Fruit fly (Drosophila melanogaster) whole organism, embryonic: ENCODE data around the gene Pi3K68D.

Source experiments
- Bdp1 ChIP-seq: fragments of 200-800 bp; sonication (Bioruptor generic); optimal IDR thresholded peaks from 3 replicates; lab custom pipeline; 2016; ENCODE audit warnings: missing biosample characterization, missing genetic modification characterization
- BtbVII ChIP-seq: fragments of 200-800 bp; sonication (Bioruptor generic); optimal IDR thresholded peaks from 3 replicates; lab custom pipeline; 2017; ENCODE audit warnings: missing biosample characterization, mild to moderate bottlenecking, missing genetic modification characterization
- CG10462 ChIP-seq: fragments of 200-800 bp; sonication (Bioruptor generic); optimal IDR thresholded peaks from 2 replicates; lab custom pipeline; 2016; ENCODE audit warnings: missing biosample characterization, missing genetic modification characterization
- CG11398 ChIP-seq: fragments of 200-800 bp; sonication (Bioruptor generic); optimal IDR thresholded peaks from 2 replicates; lab custom pipeline; 2016; ENCODE audit warnings: missing biosample characterization, missing genetic modification characterization
- CG15601 ChIP-seq: fragments of 200-800 bp; sonication (Bioruptor generic); optimal IDR thresholded peaks from 3 replicates; lab custom pipeline; 2019; ENCODE audit warnings: missing biosample characterization, mild to moderate bottlenecking, missing genetic modification characterization, moderate library complexity
- CG1602 ChIP-seq: fragments of 200-800 bp; sonication (Bioruptor generic); optimal IDR thresholded peaks from 3 replicates; lab custom pipeline; 2016; ENCODE audit warnings: missing biosample characterization, missing genetic modification characterization
- CG16863 ChIP-seq: fragments of 200-800 bp; sonication (Bioruptor generic); optimal IDR thresholded peaks from 3 replicates; lab custom pipeline; 2016; ENCODE audit warnings: missing biosample characterization, missing genetic modification characterization
- CG17802 ChIP-seq: fragments of 200-800 bp; sonication (Bioruptor generic); optimal IDR thresholded peaks from 2 replicates; lab custom pipeline; 2018; ENCODE audit warnings: missing biosample characterization, mild to moderate bottlenecking, missing genetic modification characterization, moderate library complexity
- CG17912 ChIP-seq: fragments of 200-800 bp; sonication (Bioruptor generic); optimal IDR thresholded peaks from 2 replicates; lab custom pipeline; 2018; ENCODE audit warnings: missing biosample characterization, mild to moderate bottlenecking, missing genetic modification characterization
- CG18262 ChIP-seq: fragments of 200-800 bp; optimal IDR thresholded peaks from 3 replicates; lab custom pipeline; 2019; ENCODE audit warnings: missing biosample characterization, mild to moderate bottlenecking, missing genetic modification characterization, moderate library complexity
- CG32532 ChIP-seq: fragments of 200-800 bp; sonication (Bioruptor generic); IDR thresholded peaks from 2 replicates; pipeline ENCODE4 v1.3.6; 2022; ENCODE audit warnings: missing biosample characterization, missing genetic modification characterization
- CG3995 ChIP-seq: fragments of 200-800 bp; sonication (Bioruptor generic); optimal IDR thresholded peaks from 3 replicates; lab custom pipeline; 2016; ENCODE audit warnings: missing biosample characterization, missing genetic modification characterization
- CG7271 ChIP-seq: fragments of 200-800 bp; sonication (Bioruptor generic); optimal IDR thresholded peaks from 2 replicates; lab custom pipeline; 2018; ENCODE audit warnings: missing biosample characterization, mild to moderate bottlenecking, missing genetic modification characterization, moderate library complexity
- CG7372 ChIP-seq: fragments of 200-800 bp; sonication (Bioruptor generic); IDR thresholded peaks from 2 replicates; pipeline ENCODE4 v1.3.6; 2022; ENCODE audit warnings: missing biosample characterization, missing genetic modification characterization
- CG9817 ChIP-seq: fragments of 200-800 bp; sonication (Bioruptor generic); optimal IDR thresholded peaks from 2 replicates; lab custom pipeline; 2018; ENCODE audit warnings: missing biosample characterization, mild to moderate bottlenecking, missing genetic modification characterization, moderate library complexity
- CG9876 ChIP-seq: fragments of 200-800 bp; sonication (Bioruptor generic); optimal IDR thresholded peaks from 2 replicates; lab custom pipeline; 2016; ENCODE audit warnings: missing biosample characterization, missing genetic modification characterization
- CG9932 ChIP-seq: fragments of 200-800 bp; sonication (Bioruptor generic); IDR thresholded peaks from 2 replicates; pipeline ENCODE4 v1.3.6; 2022; ENCODE audit warnings: missing biosample characterization, missing genetic modification characterization
- CTCF ChIP-seq: fragments of 200-800 bp; sonication (Bioruptor generic); optimal IDR thresholded peaks from 2 replicates; lab custom pipeline; 2017; ENCODE audit warnings: missing biosample characterization, mild to moderate bottlenecking, missing genetic modification characterization, moderate library complexity
- CoRest ChIP-seq: fragments of 200-800 bp; sonication (Bioruptor generic); optimal IDR thresholded peaks from 3 replicates; lab custom pipeline; 2018; ENCODE audit warnings: missing biosample characterization, mild to moderate bottlenecking, missing genetic modification characterization, moderate library complexity
- D19B ChIP-seq: fragments of 200-800 bp; sonication (Bioruptor generic); optimal IDR thresholded peaks from 2 replicates; lab custom pipeline; 2017; ENCODE audit warnings: missing biosample characterization, mild to moderate bottlenecking, missing genetic modification characterization
- Dbx ChIP-seq: fragments of 200-800 bp; sonication (Bioruptor generic); IDR thresholded peaks from 3 replicates; pipeline ENCODE4 v1.3.6; 2022; ENCODE audit warnings: missing biosample characterization, missing genetic modification characterization
- E2f1 ChIP-seq: fragments of 200-800 bp; sonication (Bioruptor generic); IDR thresholded peaks from 2 replicates; pipeline ENCODE4 v1.3.6; 2022; ENCODE audit warnings: missing biosample characterization, missing genetic modification characterization
- Fer3 ChIP-seq: fragments of 200-800 bp; sonication (Bioruptor generic); optimal IDR thresholded peaks from 2 replicates; lab custom pipeline; 2018; ENCODE audit warnings: missing biosample characterization, mild to moderate bottlenecking, missing genetic modification characterization, moderate library complexity
- Hmr ChIP-seq: fragments of 200-800 bp; sonication (Bioruptor generic); optimal IDR thresholded peaks from 3 replicates; lab custom pipeline; 2017; ENCODE audit warnings: mild to moderate bottlenecking, missing biosample characterization, missing genetic modification reagents, missing genetic modification characterization
- Jarid2 ChIP-seq: fragments of 200-800 bp; sonication (Bioruptor generic); optimal IDR thresholded peaks from 3 replicates; lab custom pipeline; 2017; ENCODE audit warnings: mild to moderate bottlenecking, missing biosample characterization, missing genetic modification reagents, missing genetic modification characterization
- NfI ChIP-seq: fragments of 200-800 bp; sonication (Bioruptor generic); optimal IDR thresholded peaks from 3 replicates; lab custom pipeline; 2018; ENCODE audit warnings: missing biosample characterization, mild to moderate bottlenecking, missing genetic modification characterization, moderate library complexity
- Oaz ChIP-seq: fragments of 200-800 bp; sonication (Bioruptor generic); IDR thresholded peaks from 2 replicates; pipeline ENCODE4 v1.3.6; 2022; ENCODE audit warnings: missing biosample characterization, missing genetic modification characterization
- Poxn ChIP-seq: fragments of 200-800 bp; sonication (Bioruptor generic); IDR thresholded peaks from 2 replicates; pipeline ENCODE4 v1.3.6; 2022; ENCODE audit warnings: missing biosample characterization, missing genetic modification characterization
- Sry-δ ChIP-seq: fragments of 200-800 bp; sonication (Bioruptor generic); optimal IDR thresholded peaks from 2 replicates; lab custom pipeline; 2016; ENCODE audit warnings: missing biosample characterization, missing genetic modification characterization
- aop ChIP-seq: fragments of 200-800 bp; sonication (Bioruptor generic); IDR thresholded peaks from 2 replicates; pipeline ENCODE4 v1.3.6; 2022; ENCODE audit warnings: missing biosample characterization, missing genetic modification characterization
- ara ChIP-seq: fragments of 200-800 bp; sonication (Bioruptor generic); IDR thresholded peaks from 2 replicates; pipeline ENCODE4 v1.3.6; 2022; ENCODE audit warnings: missing biosample characterization, missing genetic modification characterization
- ase ChIP-seq: fragments of 200-800 bp; sonication (Bioruptor generic); IDR thresholded peaks from 3 replicates; pipeline ENCODE4 v1.3.6; 2022; ENCODE audit warnings: missing biosample characterization, missing genetic modification characterization
- bbx ChIP-seq: fragments of 200-800 bp; sonication (Bioruptor generic); IDR thresholded peaks from 2 replicates; pipeline ENCODE4 v1.3.6; 2022; ENCODE audit warnings: missing biosample characterization, missing genetic modification characterization; ENCODE audit not compliant: partially characterized antibody
- chm ChIP-seq: fragments of 200-800 bp; sonication (Bioruptor generic); IDR thresholded peaks from 2 replicates; pipeline ENCODE4 v1.3.6; 2022; ENCODE audit warnings: missing biosample characterization, missing genetic modification characterization
- corto ChIP-seq: fragments of 200-800 bp; sonication (Bioruptor generic); optimal IDR thresholded peaks from 2 replicates; lab custom pipeline; 2016; ENCODE audit warnings: missing biosample characterization, mild to moderate bottlenecking, missing genetic modification characterization, moderate library complexity
- crc ChIP-seq: fragments of 200-800 bp; sonication (Bioruptor generic); optimal IDR thresholded peaks from 2 replicates; lab custom pipeline; 2016; ENCODE audit warnings: missing biosample characterization, missing genetic modification characterization
- dimm ChIP-seq: fragments of 200-800 bp; sonication (Bioruptor generic); IDR thresholded peaks from 2 replicates; pipeline ENCODE4 v1.3.6; 2022; ENCODE audit warnings: missing biosample characterization, missing genetic modification characterization
- dysf ChIP-seq: fragments of 200-800 bp; sonication (Bioruptor generic); IDR thresholded peaks from 3 replicates; pipeline ENCODE4 v1.3.6; 2022; ENCODE audit warnings: missing biosample characterization, missing genetic modification characterization
- ems ChIP-seq: fragments of 200-800 bp; sonication (Bioruptor generic); optimal IDR thresholded peaks from 3 replicates; lab custom pipeline; 2016; ENCODE audit warnings: missing biosample characterization, missing genetic modification characterization
- fd102C ChIP-seq: fragments of 200-800 bp; sonication (Bioruptor generic); optimal IDR thresholded peaks from 2 replicates; lab custom pipeline; 2018; ENCODE audit warnings: missing biosample characterization, mild to moderate bottlenecking, missing genetic modification characterization, moderate library complexity
- gsb-n ChIP-seq: fragments of 200-800 bp; sonication (Bioruptor generic); optimal IDR thresholded peaks from 3 replicates; lab custom pipeline; 2018; ENCODE audit warnings: missing biosample characterization, mild to moderate bottlenecking, missing genetic modification characterization
- ind ChIP-seq: fragments of 200-800 bp; sonication (Bioruptor generic); optimal IDR thresholded peaks from 3 replicates; lab custom pipeline; 2016; ENCODE audit warnings: missing biosample characterization, missing genetic modification characterization
- mld ChIP-seq: fragments of 200-800 bp; sonication (Bioruptor generic); IDR thresholded peaks from 3 replicates; pipeline ENCODE4 v1.3.6; 2022; ENCODE audit warnings: missing biosample characterization, missing genetic modification characterization; ENCODE audit not compliant: partially characterized antibody
- nerfin-2 ChIP-seq: fragments of 200-800 bp; sonication (Bioruptor generic); IDR thresholded peaks from 2 replicates; pipeline ENCODE4 v1.3.6; 2022; ENCODE audit warnings: missing biosample characterization, missing genetic modification characterization; ENCODE audit not compliant: partially characterized antibody
- nmo ChIP-seq: fragments of 200-800 bp; sonication (Bioruptor generic); optimal IDR thresholded peaks from 2 replicates; lab custom pipeline; 2018; ENCODE audit warnings: missing biosample characterization, mild to moderate bottlenecking, missing genetic modification characterization, moderate library complexity
- onecut ChIP-seq: fragments of 200-800 bp; sonication (Bioruptor generic); IDR thresholded peaks from 2 replicates; pipeline ENCODE4 v1.3.6; 2022; ENCODE audit warnings: missing biosample characterization, missing genetic modification characterization
- schlank ChIP-seq: fragments of 200-800 bp; sonication (Bioruptor generic); optimal IDR thresholded peaks from 2 replicates; lab custom pipeline; 2018; ENCODE audit warnings: missing biosample characterization, mild to moderate bottlenecking, missing genetic modification characterization
- scrt ChIP-seq: fragments of 200-800 bp; sonication (Bioruptor generic); optimal IDR thresholded peaks from 2 replicates; lab custom pipeline; 2018; ENCODE audit warnings: missing biosample characterization, mild to moderate bottlenecking, missing genetic modification characterization, moderate library complexity
- slou ChIP-seq: fragments of 200-800 bp; sonication (Bioruptor generic); optimal IDR thresholded peaks from 3 replicates; lab custom pipeline; 2016; ENCODE audit warnings: missing biosample characterization, missing genetic modification characterization
- tap ChIP-seq: fragments of 200-800 bp; optimal IDR thresholded peaks from 3 replicates; lab custom pipeline; 2019; ENCODE audit warnings: missing biosample characterization, mild to moderate bottlenecking, missing genetic modification characterization, moderate library complexity
- usp ChIP-seq: fragments of >200 bp; optimal IDR thresholded peaks from 2 replicates; lab custom pipeline; 2017; ENCODE audit warnings: missing biosample characterization, missing genetic modification characterization
- wdn ChIP-seq: fragments of 200-800 bp; sonication (Bioruptor generic); IDR thresholded peaks from 2 replicates; pipeline ENCODE4 v1.3.6; 2022; ENCODE audit warnings: missing biosample characterization, missing genetic modification characterization
- zf30C ChIP-seq: fragments of 200-800 bp; sonication (Bioruptor generic); optimal IDR thresholded peaks from 3 replicates; lab custom pipeline; 2018; ENCODE audit warnings: missing biosample characterization, mild to moderate bottlenecking, missing genetic modification characterization

Pi3K68D gene

DNA sequence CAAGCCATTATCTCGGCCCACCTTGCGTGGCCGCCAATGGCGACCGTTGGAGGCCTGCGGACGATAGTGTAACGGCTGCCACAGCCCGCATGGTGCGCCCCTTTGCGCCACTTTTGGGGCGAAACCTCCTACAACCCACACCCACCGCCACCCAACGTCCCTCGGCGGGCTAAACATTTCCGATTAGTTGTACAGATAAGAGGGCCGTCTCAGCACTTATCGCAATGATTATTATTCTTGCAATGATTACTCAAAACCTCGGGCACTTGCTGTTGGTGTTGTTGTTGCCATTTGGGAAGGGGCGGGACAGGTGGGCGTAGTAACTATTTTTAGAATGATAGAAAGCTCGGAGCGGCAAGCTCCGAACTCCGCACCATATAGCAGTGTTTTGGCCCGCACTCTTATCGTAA lies 17.2 kb downstream of the Pi3K68D start (continued):
- TF ChIP-seq CG10462 = no peak
- TF ChIP-seq CG17912 (GFP tag; lab: Kevin White, UChicago) = peak; percentile 12
- TF ChIP-seq Sry-δ (GFP tag; lab: Kevin White, UChicago) = no peak
- TF ChIP-seq corto (GFP tag; lab: Kevin White, UChicago) = no peak
- TF ChIP-seq usp (GFP tag; lab: Kevin White, UChicago) = no peak
- no peak for TF ChIP-seq Dbx
- no peak for TF ChIP-seq dimm (GFP tag; lab: Robert Waterston, UW)
- TF ChIP-seq NfI = no peak
- no peak for TF ChIP-seq CG11398
- no peak for TF ChIP-seq slou (GFP tag; lab: Kevin White, UChicago)
- TF ChIP-seq ind (GFP tag; lab: Kevin White, UChicago) = no peak
- peak; percentile 35 for TF ChIP-seq Hmr (GFP tag; lab: Kevin White, UChicago)
- TF ChIP-seq crc (GFP tag; lab: Kevin White, UChicago) = no peak
- TF ChIP-seq Bdp1 = peak; percentile 94
- no peak for TF ChIP-seq nerfin-2 (GFP tag; lab: Robert Waterston, UW)
- TF ChIP-seq gsb-n = no peak
- TF ChIP-seq schlank (tag; lab: Kevin White, UChicago) = no peak
- no peak for TF ChIP-seq chm
- TF ChIP-seq ase = no peak
- no peak for TF ChIP-seq CG7271 (tag; lab: Kevin White, UChicago)
- no peak for TF ChIP-seq nmo
- TF ChIP-seq CG9876 (GFP tag; lab: Kevin White, UChicago) = no peak
- no peak for TF ChIP-seq CG7372 (GFP tag; lab: Robert Waterston, UW)
- TF ChIP-seq D19B (GFP tag; lab: Kevin White, UChicago) = no peak
- TF ChIP-seq zf30C (GFP tag; lab: Kevin White, UChicago) = no peak
- no peak for TF ChIP-seq bbx (GFP tag; lab: Robert Waterston, UW)
- TF ChIP-seq Jarid2 (GFP tag; lab: Kevin White, UChicago) = no peak
- TF ChIP-seq CoRest (tag; lab: Kevin White, UChicago) = no peak
- no peak for TF ChIP-seq Poxn
- TF ChIP-seq Fer3 (tag; lab: Kevin White, UChicago) = no peak
- TF ChIP-seq mld (GFP tag; lab: Robert Waterston, UW) = no peak
- no peak for TF ChIP-seq scrt (GFP tag; lab: Kevin White, UChicago)
- no peak for TF ChIP-seq CG15601 (tag; lab: Kevin White, UChicago)
- no peak for TF ChIP-seq CG18262 (tag; lab: Kevin White, UChicago)
- no peak for TF ChIP-seq onecut (GFP tag; lab: Robert Waterston, UW)
- TF ChIP-seq CG9932 (GFP tag; lab: Robert Waterston, UW) = no peak
- no peak for TF ChIP-seq CG17802 (tag; lab: Kevin White, UChicago)
- no peak for TF ChIP-seq CG3995 (GFP tag; lab: Kevin White, UChicago)
- no peak for TF ChIP-seq Oaz (GFP tag; lab: Robert Waterston, UW)
- no peak for TF ChIP-seq wdn (GFP tag; lab: Robert Waterston, UW)
- no peak for TF ChIP-seq ara
- no peak for TF ChIP-seq CG9817 (tag; lab: Kevin White, UChicago)
- no peak for TF ChIP-seq CG16863 (GFP tag; lab: Kevin White, UChicago)
- no peak for TF ChIP-seq E2f1 (GFP tag; lab: Robert Waterston, UW)
- no peak for TF ChIP-seq aop (GFP tag; lab: Robert Waterston, UW)
- TF ChIP-seq CG1602 (GFP tag; lab: Kevin White, UChicago) = no peak
- no peak for TF ChIP-seq fd102C
- no peak for TF ChIP-seq BtbVII (GFP tag; lab: Kevin White, UChicago)
- TF ChIP-seq CG32532 (GFP tag; lab: Robert Waterston, UW) = no peak
- TF ChIP-seq dysf (GFP tag; lab: Robert Waterston, UW) = no peak
- no peak for TF ChIP-seq ems
- no peak for TF ChIP-seq tap (tag; lab: Kevin White, UChicago)
- no peak for TF ChIP-seq CTCF (GFP tag; lab: Kevin White, UChicago)
